Fruit fly (Drosophila melanogaster): ENCODE measurements around the gene CG43694.

DNA sequence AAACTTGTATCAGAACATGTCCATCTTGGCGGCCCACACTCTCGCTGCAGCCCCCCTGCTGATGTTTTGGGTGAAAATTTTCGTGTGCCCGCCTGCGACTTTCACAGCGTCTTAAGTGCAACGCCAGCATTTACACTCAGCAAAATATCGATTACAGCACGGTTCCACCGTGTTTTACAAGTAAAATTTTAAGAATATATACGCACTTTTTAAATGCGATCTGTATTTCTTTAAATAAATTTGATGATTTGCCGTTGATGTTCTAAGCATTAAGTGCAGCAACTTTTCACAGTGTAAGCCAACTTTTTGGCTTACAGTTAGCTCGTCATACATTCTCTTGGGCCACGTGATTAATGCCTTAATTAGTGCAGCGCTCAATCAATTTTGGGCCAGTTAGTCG lies 8.2 kb downstream of the CG43694 start:
- TF ChIP-seq Ets98B (GFP tag; IDR thresholded peaks at IDR 0.05): peak; percentile 29
- no peak for TF ChIP-seq EcR (GFP tag; optimal IDR thresholded peaks at IDR 0.05)
- 0 out of 3 replicates have a peak, but pooled peaks have one; percentile 36 for TF ChIP-seq CG4496 (GFP tag; IDR thresholded peaks at IDR 0.05)
- no peak for TF ChIP-seq CG8159 (tag; optimal IDR thresholded peaks at IDR 0.05)
- no peak for TF ChIP-seq CG34367 (tag; optimal IDR thresholded peaks at IDR 0.05)
- TF ChIP-seq Pif1B (GFP tag; optimal IDR thresholded peaks at IDR 0.05): no peak
- TF ChIP-seq rn (GFP tag; IDR thresholded peaks at IDR 0.05): no peak
- no peak for TF ChIP-seq CG17806 (tag; optimal IDR thresholded peaks at IDR 0.05)
